Fruit fly (Drosophila melanogaster) whole organism, adult: ENCODE measurements around the gene org-1.

Experiments used
- cic ChIP-seq: fragments of 200-800 bp; sonication (Bioruptor generic); optimal IDR thresholded peaks from 2 replicates; lab custom pipeline; 2017; ENCODE audit warnings: missing biosample characterization, mild to moderate bottlenecking, missing genetic modification characterization, moderate library complexity
- kay ChIP-seq: fragments of 200-800 bp; sonication (Bioruptor generic); peaks from one replicate; lab custom pipeline; 2016; ENCODE audit warnings: missing biosample characterization, missing genetic modification characterization, borderline replicate concordance
- toe ChIP-seq: fragments of 200-800 bp; sonication (Bioruptor generic); optimal IDR thresholded peaks from 2 replicates; lab custom pipeline; 2016; ENCODE audit warnings: missing biosample characterization, missing genetic modification characterization

dm6 chrX:8411532-8411960, 43.3 kb downstream of the org-1 start, which contains the start of gene lawc:
- TF ChIP-seq kay (GFP tag; lab: Kevin White, UChicago) (peak; percentile 98), toe (GFP tag; lab: Kevin White, UChicago) (peak; percentile 36), cic (GFP tag; lab: Kevin White, UChicago) (peak; percentile 88)
